Worm (Caenorhabditis elegans) whole organism, early embryonic: ENCODE measurements around the gene F20D6.6.

Experiments used
- F13C5.2 ChIP-seq: sonication (generic microtip); optimal IDR thresholded peaks from 2 replicates; lab custom pipeline; 2017; ENCODE audit warnings: mild to moderate bottlenecking, missing genetic modification characterization, inconsistent platforms, missing compliant biosample characterization
- ama-1 ChIP-seq: fragments of 150-350 bp; optimal IDR thresholded peaks from 2 replicates; lab custom pipeline; 2014
- ceh-36 ChIP-seq: sonication (generic microtip); optimal IDR thresholded peaks from 2 replicates; lab custom pipeline; 2016; ENCODE audit warnings: missing genetic modification characterization, inconsistent platforms, missing compliant biosample characterization
- flt-1 ChIP-seq: fragments of 200-800 bp; sonication (Bioruptor generic); IDR thresholded peaks from 2 replicates; pipeline ENCODE4 v1.3.6; 2022; ENCODE audit warnings: missing genetic modification characterization, missing compliant biosample characterization

DNA sequence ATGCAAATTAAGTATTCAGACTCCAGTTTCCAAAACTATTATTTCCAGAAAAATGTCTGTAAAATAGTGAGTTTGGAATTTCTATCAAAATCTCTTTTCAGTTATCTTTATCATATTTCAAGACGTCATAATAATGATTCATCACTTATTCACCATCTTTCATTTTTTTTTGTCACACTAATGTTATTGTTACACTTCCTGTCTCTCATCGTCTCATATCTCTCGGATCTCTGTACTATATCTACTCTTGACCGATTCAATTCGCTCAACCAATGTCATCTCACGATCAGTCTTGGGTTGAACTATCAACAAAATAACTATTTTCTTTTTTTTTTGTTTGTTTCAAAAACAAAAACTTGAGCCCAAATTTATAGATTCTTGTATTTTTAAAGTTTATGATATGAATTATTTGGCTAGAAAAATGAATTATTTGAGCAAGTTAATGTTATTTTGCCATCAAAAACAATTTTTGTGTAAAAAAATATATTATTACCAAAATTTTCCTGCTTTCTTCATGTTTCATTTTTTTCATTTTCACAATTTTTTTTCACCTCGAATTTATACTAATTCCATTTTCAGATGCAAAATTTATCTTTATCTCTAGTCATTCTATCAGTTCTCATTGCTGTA is 41.6 kb downstream of the F20D6.6 start, which contains the start of gene cri-2:
- TF ChIP-seq flt-1, result no peak
- TF ChIP-seq ceh-36 (tag; lab: Kevin White, UChicago), result no peak
- no peak for TF ChIP-seq ama-1 (lab: Kevin White, UChicago)
- TF ChIP-seq F13C5.2 (tag; lab: Kevin White, UChicago), result no peak
